Worm (Caenorhabditis elegans): Measurements from ENCODE around the gene F16B4.4.
A peak's percentile ranks its signal among the peaks of the same experiment; 100 is the strongest.

The F16B4.4 gene

ce11 chrV:1572585-1572984 lies 21.2 kb upstream of the F16B4.4 start:
- peak; percentile 42 for TF ChIP-seq nhr-85 (tag)
- TF ChIP-seq ztf-11 (tag; optimal IDR thresholded peaks at IDR 0.05) = peak in 1 of 2 experiments; percentile 21
- no peak for TF ChIP-seq aly-2 (tag; optimal IDR thresholded peaks at IDR 0.05)
- TF ChIP-seq snpc-4 (tag; optimal IDR thresholded peaks at IDR 0.05) = no peak

DNA sequence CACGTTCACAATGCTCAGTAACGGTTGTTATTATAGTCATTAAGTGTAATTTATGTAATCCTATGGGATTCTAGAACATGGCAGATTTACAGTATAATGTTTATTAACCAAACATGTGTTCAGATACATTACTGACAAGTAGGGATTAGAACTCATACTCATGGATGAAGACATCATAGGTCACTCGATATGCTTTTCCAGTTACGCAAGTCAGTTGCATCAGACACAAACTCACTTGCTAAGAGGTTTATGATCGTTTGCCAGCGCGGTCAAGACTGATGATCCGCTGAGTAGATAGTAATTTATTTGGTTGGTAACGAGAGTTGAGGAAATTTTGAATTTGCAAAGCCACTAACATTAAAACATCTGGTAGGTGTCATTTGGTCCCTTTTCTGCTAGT lies 19.2 kb upstream of the F16B4.4 start:
- TF ChIP-seq dsc-1 (tag; optimal IDR thresholded peaks at IDR 0.05) = peak; percentile 10
- TF ChIP-seq nhr-90 (tag; optimal IDR thresholded peaks at IDR 0.05; ENCODE audit: poor library complexity) = no peak

ce11 chrV:1575493-1576084 lies 18.2 kb upstream of the F16B4.4 start:
- TF ChIP-seq swsn-7 (tag; optimal IDR thresholded peaks at IDR 0.05) = no peak
- TF ChIP-seq hlh-4 (tag; optimal IDR thresholded peaks at IDR 0.05) = no peak
- TF ChIP-seq snpc-4 (tag; optimal IDR thresholded peaks at IDR 0.05) = no peak
- TF ChIP-seq ceh-82 (tag; optimal IDR thresholded peaks at IDR 0.05) = no peak
- TF ChIP-seq nhr-85 (tag) = no peak
- TF ChIP-seq pag-3 (tag; optimal IDR thresholded peaks at IDR 0.05; ENCODE audit: borderline replicate concordance, insufficient read depth) = no peak
- no peak for TF ChIP-seq pax-3 (tag; optimal IDR thresholded peaks at IDR 0.05)
- TF ChIP-seq fkh-10 (GFP tag; optimal IDR thresholded peaks at IDR 0.05) = no peak
- TF ChIP-seq sup-37 (GFP tag; optimal IDR thresholded peaks at IDR 0.05) = no peak
- no peak for TF ChIP-seq ceh-90 (tag; optimal IDR thresholded peaks at IDR 0.05)

DNA sequence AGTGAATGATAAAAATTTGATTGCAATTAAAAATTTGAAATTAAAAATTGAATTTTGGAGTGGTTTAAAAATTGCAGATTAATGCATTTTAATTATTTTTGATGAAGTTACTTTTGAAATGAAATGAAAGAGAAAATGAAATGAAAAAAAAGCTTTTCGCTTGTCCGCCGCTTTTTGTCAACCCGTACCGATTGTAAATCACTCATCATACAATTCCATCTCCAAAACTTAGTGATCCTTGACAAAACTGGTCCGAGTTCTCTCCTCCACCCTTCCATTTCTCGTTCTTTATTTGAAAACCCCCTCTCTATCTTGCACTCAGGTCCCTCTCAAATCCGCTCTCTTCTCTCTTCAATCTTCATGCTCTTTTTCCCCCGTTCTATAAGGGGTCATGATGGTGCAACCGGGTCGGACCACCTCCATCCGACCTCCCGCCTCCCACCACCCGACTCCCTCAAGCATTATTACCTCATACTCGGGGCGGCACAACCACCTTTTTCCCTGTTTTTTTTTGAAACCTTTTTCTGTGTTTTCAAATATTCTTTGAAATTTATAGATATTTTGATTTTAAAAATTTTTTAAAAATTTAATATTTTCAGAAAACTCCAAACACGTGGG lies 16.6 kb upstream of the F16B4.4 start:
- TF ChIP-seq lsy-2 (tag; optimal IDR thresholded peaks at IDR 0.05) (no peak), mep-1 (tag; optimal IDR thresholded peaks at IDR 0.05) (no peak), lin-13 (GFP tag; optimal IDR thresholded peaks at IDR 0.05) (no peak), pqm-1 (tag; optimal IDR thresholded peaks at IDR 0.05) (no peak), tbx-2 (tag; optimal IDR thresholded peaks at IDR 0.05) (no peak), unc-130 (tag; optimal IDR thresholded peaks at IDR 0.05) (no peak), dsc-1 (tag; optimal IDR thresholded peaks at IDR 0.05) (no peak), ztf-11 (tag; optimal IDR thresholded peaks at IDR 0.05) (no peak), ceh-8 (GFP tag; optimal IDR thresholded peaks at IDR 0.05) (no peak), blmp-1 (tag; optimal IDR thresholded peaks at IDR 0.05) (no peak), rnt-1 (tag; optimal IDR thresholded peaks at IDR 0.05) (no peak), fkh-10 (GFP tag; optimal IDR thresholded peaks at IDR 0.05) (no peak), egl-27 (tag; optimal IDR thresholded peaks at IDR 0.05) (no peak), C16A3.4 (tag; optimal IDR thresholded peaks at IDR 0.05) (no peak), nhr-84 (tag; optimal IDR thresholded peaks at IDR 0.05) (no peak), ces-1 (GFP tag; optimal IDR thresholded peaks at IDR 0.05) (no peak), mab-9 (GFP tag; IDR thresholded peaks at IDR 0.05) (no peak), unc-62 (GFP tag; optimal IDR thresholded peaks at IDR 0.05) (no peak), hpl-2 (GFP tag; optimal IDR thresholded peaks at IDR 0.05) (no peak), dpl-1 (GFP tag; optimal IDR thresholded peaks at IDR 0.05) (no peak)

- TF ChIP-seq nhr-85 (tag) (peak; percentile 50), fkh-4 (tag; optimal IDR thresholded peaks at IDR 0.05; ENCODE audit: borderline replicate concordance) (no peak), sptf-1 (tag; optimal IDR thresholded peaks at IDR 0.05) (no peak), ceh-90 (tag; optimal IDR thresholded peaks at IDR 0.05) (no peak), jun-1 (tag; optimal IDR thresholded peaks at IDR 0.05) (no peak), mab-9 (GFP tag; IDR thresholded peaks at IDR 0.05) (no peak), nhr-20 (tag; optimal IDR thresholded peaks at IDR 0.05) (no peak), efl-1 (optimal IDR thresholded peaks at IDR 0.05) (no peak), efl-1 (GFP tag; optimal IDR thresholded peaks at IDR 0.05 in 1 of 2) (peak in 1 of 2 experiments; percentile 18), mep-1 (tag; optimal IDR thresholded peaks at IDR 0.05) (no peak), pax-3 (tag; optimal IDR thresholded peaks at IDR 0.05) (no peak)
Measured at ce11 chrV:1578572-1579230, 15.1 kb upstream of the F16B4.4 start.

Data from whole organism, L1 larva.